Fruit fly (Drosophila melanogaster): ENCODE measurements around the gene IntS11.
A peak's percentile ranks its signal among the peaks of the same experiment; 100 is the strongest.

IntS11 gene

DNA sequence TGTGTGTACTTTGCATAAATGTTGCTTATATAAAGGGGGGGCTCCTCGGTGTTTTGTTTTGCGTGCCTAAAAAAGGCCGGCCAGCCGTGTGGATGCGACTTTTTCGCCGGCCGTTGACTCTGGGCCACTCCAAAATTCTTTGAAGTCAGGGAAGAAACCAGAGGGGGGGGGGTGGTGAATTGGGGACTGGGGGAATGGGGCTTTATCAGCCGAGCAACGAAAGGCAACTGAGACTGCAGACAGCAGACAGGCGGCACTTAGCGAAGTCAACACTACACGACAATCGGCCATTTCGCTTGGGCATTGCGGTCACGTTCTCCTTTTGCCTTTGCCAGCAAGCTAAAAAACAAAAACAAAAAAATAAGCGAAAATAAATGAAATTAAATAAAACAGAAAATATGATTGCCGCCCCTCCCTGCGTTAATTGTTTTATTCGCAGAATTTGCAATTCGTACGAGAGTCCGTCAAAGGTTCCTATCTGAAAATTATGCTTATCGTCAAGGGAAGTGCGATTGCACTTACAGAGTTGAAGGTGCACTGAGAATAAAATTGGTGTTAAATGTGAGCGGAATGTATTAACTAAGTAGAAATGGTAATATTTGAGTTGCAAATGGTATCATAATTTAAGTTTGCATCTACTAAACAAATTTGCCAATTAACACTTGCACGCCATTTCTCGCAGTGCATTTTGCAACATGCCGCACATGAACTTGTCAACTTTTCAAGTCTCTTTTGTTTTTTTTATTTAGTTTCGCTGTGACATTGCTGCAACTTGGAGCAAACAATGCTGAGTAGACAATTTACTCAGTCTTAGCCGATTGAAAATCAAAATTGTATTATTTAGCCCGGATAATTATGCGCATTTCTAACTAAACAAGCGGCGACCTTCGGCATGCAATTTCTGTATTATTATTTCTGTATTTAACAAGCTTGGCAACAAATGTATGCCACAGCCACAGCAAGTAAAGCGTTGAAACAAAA is 41.2 kb downstream of the IntS11 start (continued):
- TF ChIP-seq ci (GFP tag; IDR thresholded peaks at IDR 0.05) (peak; percentile 54; the same call in 2 of the 3 replicates), fd96Cb (tag; optimal IDR thresholded peaks at IDR 0.05) (peak; percentile 14), CG11695 (GFP tag; IDR thresholded peaks at IDR 0.05) (0 out of 3 replicates have a peak, but pooled peaks have one; percentile 27), tgo (GFP tag; IDR thresholded peaks at IDR 0.05) (0 out of 3 replicates have a peak, but pooled peaks have one; percentile 14), Optix (GFP tag; IDR thresholded peaks at IDR 0.05) (no peak), CG17359 (tag; optimal IDR thresholded peaks at IDR 0.05) (peak; percentile 14), kay (GFP tag; optimal IDR thresholded peaks at IDR 0.05) (peak; percentile 5), Dip2 (GFP tag; IDR thresholded peaks at IDR 0.05) (no peak), gsb-n (tag; optimal IDR thresholded peaks at IDR 0.05) (no peak), corto (GFP tag; optimal IDR thresholded peaks at IDR 0.05) (peak; percentile 46), slbo (GFP tag; IDR thresholded peaks at IDR 0.05) (peak; percentile 34; the same call in 1 of the 2 replicates), CG1792 (GFP tag; optimal IDR thresholded peaks at IDR 0.05) (no peak), Nf-YB (GFP tag; optimal IDR thresholded peaks at IDR 0.05) (no peak), Rx (GFP tag; IDR thresholded peaks at IDR 0.05) (peak; percentile 40; the same call in 1 of the 2 replicates), pan (optimal IDR thresholded peaks at IDR 0.05) (no peak), pan (GFP tag; optimal IDR thresholded peaks at IDR 0.05 in 1 of 2, IDR thresholded peaks at IDR 0.05 in 1 of 2) (peak in 1 of 2 experiments; percentile 57), Med (GFP tag) (peak; percentile 71), CG1832 (GFP tag; optimal IDR thresholded peaks at IDR 0.05) (no peak), shn (GFP tag; optimal IDR thresholded peaks at IDR 0.05) (no peak), Max (GFP tag; optimal IDR thresholded peaks at IDR 0.05) (peak; percentile 6), CG11085 (GFP tag; IDR thresholded peaks at IDR 0.05) (no peak), schlank (tag; optimal IDR thresholded peaks at IDR 0.05) (no peak), CG6689 (GFP tag; IDR thresholded peaks at IDR 0.05) (peak; percentile 14; the same call in 1 of the 2 replicates), jigr1 (GFP tag; IDR thresholded peaks at IDR 0.05) (0 out of 3 replicates have a peak, but pooled peaks have one; percentile 33), maf-S (GFP tag; optimal IDR thresholded peaks at IDR 0.05) (no peak), sug (tag; optimal IDR thresholded peaks at IDR 0.05) (no peak), crol (GFP tag; IDR thresholded peaks at IDR 0.05) (peak; percentile 57), phol (tag; optimal IDR thresholded peaks at IDR 0.05) (peak; percentile 26), CG3726 (GFP tag; IDR thresholded peaks at IDR 0.05) (0 out of 3 replicates have a peak, but pooled peaks have one; percentile 47), CG7271 (tag; optimal IDR thresholded peaks at IDR 0.05) (no peak), CG11504 (tag; optimal IDR thresholded peaks at IDR 0.05) (peak; percentile 43), ind (GFP tag; optimal IDR thresholded peaks at IDR 0.05) (peak; percentile 16), Dbx (GFP tag; IDR thresholded peaks at IDR 0.05) (no peak), CG11247 (GFP tag; IDR thresholded peaks at IDR 0.05) (no peak), unpg (GFP tag; optimal IDR thresholded peaks at IDR 0.05) (no peak), HLH3B (GFP tag; IDR thresholded peaks at IDR 0.05) (peak; percentile 26; the same call in 1 of the 2 replicates), vvl (GFP tag; IDR thresholded peaks at IDR 0.05) (peak; percentile 66), row (GFP tag; IDR thresholded peaks at IDR 0.05) (0 out of 3 replicates have a peak, but pooled peaks have one; percentile 31), CG11560 (tag; IDR thresholded peaks at IDR 0.05) (no peak), lmd (GFP tag; IDR thresholded peaks at IDR 0.05) (no peak), dm (GFP tag; optimal IDR thresholded peaks at IDR 0.05) (no peak), slp2 (GFP tag; optimal IDR thresholded peaks at IDR 0.05) (no peak), CG14014 (GFP tag; IDR thresholded peaks at IDR 0.05) (0 out of 2 replicates have a peak, but pooled peaks have one; percentile 26), ftz-f1 (GFP tag; optimal IDR thresholded peaks at IDR 0.05) (no peak)

Data from whole organism, embryonic.